Fruit fly (Drosophila melanogaster) Kc167 (cell line): ENCODE data around the gene Sodh2.

Experiments used
- Myc ChIP-seq: fragments of >200 bp; optimal IDR thresholded peaks from 2 replicates; lab custom pipeline; 2017; ENCODE audit warnings: missing external identifiers
- Sin3A ChIP-seq: fragments of >200 bp; optimal IDR thresholded peaks from 2 replicates; lab custom pipeline; 2018; ENCODE audit warnings: missing external identifiers
- h ChIP-seq: fragments of >200 bp; optimal IDR thresholded peaks from 3 replicates; lab custom pipeline; 2018; ENCODE audit warnings: missing external identifiers
- insv ChIP-seq: fragments of >200 bp; optimal IDR thresholded peaks from 3 replicates; lab custom pipeline; 2018; ENCODE audit warnings: missing external identifiers
- psq ChIP-seq: fragments of >200 bp; optimal IDR thresholded peaks from 2 replicates; lab custom pipeline; 2017; ENCODE audit warnings: missing external identifiers
- ttk ChIP-seq: sonication (Bioruptor generic); optimal IDR thresholded peaks from 2 replicates; lab custom pipeline; 2017; ENCODE audit warnings: missing external identifiers

Gene Sodh2

dm6 chr3R:10875515-10876434 lies at the start of gene Sodh2:
TSS of gene Sodh2 (plus strand) at chr3R:10876384.
- no peak for TF ChIP-seq ttk (lab: Kevin White, UChicago)
- no peak for TF ChIP-seq Sin3A (lab: Kevin White, UChicago)
- TF ChIP-seq Myc (lab: Kevin White, UChicago), result no peak
- TF ChIP-seq insv (lab: Kevin White, UChicago), result no peak
- no peak for TF ChIP-seq psq
- no peak for TF ChIP-seq h (lab: Kevin White, UChicago)

dm6 chr3R:10826796-10827524 lies 49.2 kb upstream of the Sodh2 start, which contains the start of gene Cad86C:
TSS of gene Cad86C (plus strand) at chr3R:10827079.
- TF ChIP-seq insv (lab: Kevin White, UChicago), result no peak
- TF ChIP-seq h (lab: Kevin White, UChicago), result no peak
- TF ChIP-seq psq, result no peak
- TF ChIP-seq Sin3A (lab: Kevin White, UChicago), result no peak
- no peak for TF ChIP-seq ttk (lab: Kevin White, UChicago)
- no peak for TF ChIP-seq Myc (lab: Kevin White, UChicago)

dm6 chr3R:10828688-10829087 lies 47.5 kb upstream of the Sodh2 start:
- TF ChIP-seq insv (lab: Kevin White, UChicago), result no peak
- no peak for TF ChIP-seq Sin3A (lab: Kevin White, UChicago)
- TF ChIP-seq h (lab: Kevin White, UChicago), result no peak
- no peak for TF ChIP-seq ttk (lab: Kevin White, UChicago)
- TF ChIP-seq Myc (lab: Kevin White, UChicago), result no peak
- no peak for TF ChIP-seq psq

dm6 chr3R:10829746-10830145 lies 46.4 kb upstream of the Sodh2 start:
- TF ChIP-seq Sin3A (lab: Kevin White, UChicago), result no peak
- TF ChIP-seq insv (lab: Kevin White, UChicago), result no peak
- TF ChIP-seq Myc (lab: Kevin White, UChicago), result no peak
- TF ChIP-seq psq, result no peak
- TF ChIP-seq h (lab: Kevin White, UChicago), result no peak
- no peak for TF ChIP-seq ttk (lab: Kevin White, UChicago)

dm6 chr3R:10832526-10833165 lies 43.5 kb upstream of the Sodh2 start:
- TF ChIP-seq Sin3A (lab: Kevin White, UChicago) (no peak), Myc (lab: Kevin White, UChicago) (no peak), insv (lab: Kevin White, UChicago) (no peak), psq (no peak), ttk (lab: Kevin White, UChicago) (no peak), h (lab: Kevin White, UChicago) (no peak)

- TF ChIP-seq Myc (lab: Kevin White, UChicago), result no peak
- TF ChIP-seq psq, result no peak
- TF ChIP-seq insv (lab: Kevin White, UChicago), result no peak
- no peak for TF ChIP-seq ttk (lab: Kevin White, UChicago)
- TF ChIP-seq Sin3A (lab: Kevin White, UChicago), result no peak
- TF ChIP-seq h (lab: Kevin White, UChicago), result no peak
These were observed 41.3 kb upstream of the Sodh2 start for dm6 chr3R:10834893-10835292.

dm6 chr3R:10836924-10837323 lies 39.3 kb upstream of the Sodh2 start:
- TF ChIP-seq psq (no peak), Myc (lab: Kevin White, UChicago) (no peak), insv (lab: Kevin White, UChicago) (no peak), h (lab: Kevin White, UChicago) (no peak), ttk (lab: Kevin White, UChicago) (no peak), Sin3A (lab: Kevin White, UChicago) (no peak)

- TF ChIP-seq Sin3A (lab: Kevin White, UChicago), result no peak
- TF ChIP-seq h (lab: Kevin White, UChicago), result no peak
- no peak for TF ChIP-seq Myc (lab: Kevin White, UChicago)
- no peak for TF ChIP-seq psq
- no peak for TF ChIP-seq ttk (lab: Kevin White, UChicago)
- no peak for TF ChIP-seq insv (lab: Kevin White, UChicago)
These were observed 33.8 kb upstream of the Sodh2 start for dm6 chr3R:10842422-10842821.

- no peak for TF ChIP-seq insv (lab: Kevin White, UChicago)
- TF ChIP-seq Myc (lab: Kevin White, UChicago), result no peak
- TF ChIP-seq h (lab: Kevin White, UChicago), result no peak
- no peak for TF ChIP-seq Sin3A (lab: Kevin White, UChicago)
These were observed 26.6 kb upstream of the Sodh2 start, which contains the start of gene CG42394 for dm6 chr3R:10849515-10849973. TSS of gene CG42394 (plus strand) at chr3R:10849825.

- TF ChIP-seq Sin3A (lab: Kevin White, UChicago), result no peak
- TF ChIP-seq psq, result no peak
- no peak for TF ChIP-seq Myc (lab: Kevin White, UChicago)
These were observed 25.5 kb upstream of the Sodh2 start for dm6 chr3R:10850636-10851035.

dm6 chr3R:10852232-10852774 lies 23.9 kb upstream of the Sodh2 start, which contains the start of gene CG4565:
TSS of gene CG4565 (plus strand) at chr3R:10852724.
- TF ChIP-seq Myc (lab: Kevin White, UChicago) (no peak), psq (no peak), h (lab: Kevin White, UChicago) (no peak), Sin3A (lab: Kevin White, UChicago) (no peak), ttk (lab: Kevin White, UChicago) (no peak), insv (lab: Kevin White, UChicago) (no peak)
